Worm (Caenorhabditis elegans) whole organism, L4/young adult: ENCODE results near the gene F42H10.3.

Experiments used
- W03F9.2 ChIP-seq: fragments of 150-350 bp; optimal IDR thresholded peaks from 2 replicates; lab custom pipeline; 2014; ENCODE audit warnings: missing biosample characterization, missing genetic modification characterization
- dao-5 ChIP-seq: sonication (generic microtip); optimal IDR thresholded peaks from 2 replicates; lab custom pipeline; 2016; ENCODE audit warnings: missing genotype, missing genetic modification characterization, moderate library complexity, missing compliant biosample characterization
- him-1 ChIP-seq: sonication (generic microtip); optimal IDR thresholded peaks from 2 replicates; lab custom pipeline; 2016; ENCODE audit warnings: missing genotype, missing genetic modification reagents, missing genetic modification characterization, missing compliant biosample characterization

F42H10.3 gene

ce11 chrIII:8512279-8512942 is 28.5 kb downstream of the F42H10.3 start:
- TF ChIP-seq W03F9.2 (tag; lab: Kevin White, UChicago) (no peak), dao-5 (tag; lab: Kevin White, UChicago) (no peak), him-1 (no peak)

DNA sequence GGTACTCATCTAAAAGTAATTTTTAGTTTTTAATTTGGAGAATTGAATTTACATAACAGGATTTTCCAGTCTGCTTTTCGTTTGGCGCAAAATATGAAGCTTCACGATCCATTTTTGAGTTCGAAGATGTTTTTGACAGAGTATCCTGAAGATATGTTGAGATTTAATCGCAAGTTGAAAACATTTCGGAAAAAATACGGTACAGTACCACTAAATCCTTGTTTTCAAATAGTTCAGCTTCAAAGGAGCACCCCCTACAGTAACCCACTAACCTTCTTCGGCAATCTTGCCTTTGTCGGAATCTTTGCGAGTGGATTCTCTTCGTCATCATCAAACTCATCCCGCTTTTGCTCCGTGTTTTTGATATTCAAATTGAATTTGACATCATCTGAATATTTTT is 35.0 kb downstream of the F42H10.3 start:
- TF ChIP-seq W03F9.2 (tag; lab: Kevin White, UChicago) (no peak), dao-5 (tag; lab: Kevin White, UChicago) (no peak), him-1 (no peak)

ce11 chrIII:8519886-8520285 is 35.9 kb downstream of the F42H10.3 start, which contains the start of gene ZC21.8:
Gene ZC21.8 (minus strand): TSS chrIII:8519986.
- TF ChIP-seq dao-5 (tag; lab: Kevin White, UChicago) (no peak), W03F9.2 (tag; lab: Kevin White, UChicago) (no peak), him-1 (no peak)

DNA sequence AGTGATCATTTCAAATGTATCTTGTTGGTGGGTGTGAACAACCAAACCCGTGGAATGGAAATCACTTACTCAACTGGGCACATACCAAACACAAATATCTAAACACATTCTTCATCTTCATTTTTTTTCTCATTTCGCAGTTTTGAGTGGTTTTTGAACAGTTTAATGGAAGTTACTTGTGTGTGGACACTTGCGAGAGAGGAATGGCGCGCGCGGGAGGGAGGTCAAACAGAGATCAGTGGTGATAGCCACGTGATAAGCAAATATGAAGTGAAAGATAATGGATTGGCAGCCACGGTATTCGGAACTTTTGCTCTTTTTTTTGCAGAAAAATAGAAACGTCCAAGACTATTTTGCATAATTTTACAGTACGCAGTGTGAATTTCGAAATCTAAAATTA is 36.6 kb downstream of the F42H10.3 start:
- TF ChIP-seq W03F9.2 (tag; lab: Kevin White, UChicago) (no peak), him-1 (no peak), dao-5 (tag; lab: Kevin White, UChicago) (no peak)

DNA sequence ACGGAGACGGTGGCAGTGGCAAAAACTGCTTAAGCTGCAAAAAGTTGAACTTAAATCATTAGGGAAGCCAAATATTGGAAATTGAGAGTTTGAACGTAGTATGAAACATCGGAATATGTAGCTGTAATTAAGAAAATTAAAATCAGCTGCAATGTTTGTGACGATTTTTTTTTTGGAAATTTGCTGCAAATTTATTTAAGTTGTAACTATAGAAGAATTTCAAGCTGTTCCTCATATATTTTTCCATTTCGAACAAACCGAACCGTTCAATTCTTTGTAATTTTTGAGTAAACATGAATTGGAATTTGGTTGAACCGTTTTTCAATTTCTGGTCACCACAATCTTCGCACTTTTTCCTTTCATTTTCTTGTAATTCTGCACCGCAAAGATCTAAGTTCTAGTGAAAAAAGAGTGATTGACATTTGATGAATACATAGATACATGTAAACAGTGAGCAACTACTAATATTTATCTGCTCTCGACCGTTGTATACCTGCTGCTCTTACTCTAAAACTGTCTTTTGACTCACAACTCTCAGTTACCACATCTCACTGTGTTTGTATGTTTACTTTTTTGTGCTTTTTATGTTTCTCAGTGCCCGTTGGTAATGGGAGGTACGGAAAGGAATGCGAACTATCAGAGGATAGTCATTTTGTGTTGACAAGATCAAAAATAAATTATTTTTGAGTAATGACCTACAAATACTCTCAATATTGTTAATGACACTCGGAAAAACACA is 37.9 kb downstream of the F42H10.3 start:
- TF ChIP-seq him-1: no peak
- TF ChIP-seq dao-5 (tag; lab: Kevin White, UChicago): no peak
- TF ChIP-seq W03F9.2 (tag; lab: Kevin White, UChicago): no peak

DNA sequence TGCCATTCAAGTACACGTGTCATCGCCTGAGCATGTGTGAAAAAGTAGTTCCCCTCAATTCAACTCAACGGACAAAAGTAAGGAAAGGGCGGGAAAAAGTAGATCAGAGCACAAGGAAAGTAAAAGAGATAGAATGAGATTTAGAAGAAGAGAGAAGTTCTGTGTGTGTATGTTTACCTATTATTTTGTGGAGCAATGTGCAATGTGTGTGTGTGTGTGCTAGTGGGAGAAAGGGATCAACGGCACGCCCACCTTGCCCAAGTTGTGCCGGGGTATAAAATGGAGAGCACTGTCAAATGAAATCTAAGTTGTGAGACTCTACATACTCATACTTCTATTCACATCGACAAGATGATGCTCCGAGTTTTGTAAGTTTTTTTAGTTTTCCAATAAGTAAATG is 40.8 kb downstream of the F42H10.3 start, which contains the start of gene idpp-15:
TSS of gene idpp-15 (plus strand) at position 301 of the 400 bp plus-strand sequence.
- TF ChIP-seq dao-5 (tag; lab: Kevin White, UChicago): no peak
- TF ChIP-seq him-1: no peak

- TF ChIP-seq dao-5 (tag; lab: Kevin White, UChicago) (no peak), him-1 (no peak), W03F9.2 (tag; lab: Kevin White, UChicago) (no peak)
These were observed 45.0 kb downstream of the F42H10.3 start for ce11 chrIII:8529002-8529401.

- TF ChIP-seq dao-5 (tag; lab: Kevin White, UChicago) (no peak), W03F9.2 (tag; lab: Kevin White, UChicago) (no peak), him-1 (no peak)
These were observed 45.8 kb downstream of the F42H10.3 start, which contains the start of gene ZC21.10 for ce11 chrIII:8529772-8530171. Gene ZC21.10 (plus strand): TSS chrIII:8530072.

DNA sequence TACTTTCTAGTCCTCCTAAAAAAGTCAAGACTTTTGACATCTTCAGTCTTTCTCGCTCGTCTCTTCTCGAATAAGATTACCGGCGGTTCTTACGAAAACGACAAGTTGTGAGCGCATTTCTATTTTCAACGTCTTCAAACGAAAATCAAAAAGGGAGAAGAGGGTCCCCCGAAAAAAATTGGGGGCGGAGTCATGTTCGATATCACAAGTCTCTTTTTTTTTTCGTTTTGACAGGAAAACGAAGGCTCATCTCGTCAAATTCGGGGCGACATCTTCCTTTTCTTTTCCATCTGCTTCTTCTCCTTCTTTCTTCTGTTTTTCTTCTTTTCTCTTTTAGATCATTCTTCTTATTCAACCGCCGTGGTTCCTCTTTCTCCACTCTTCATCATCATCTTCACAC is 49.9 kb downstream of the F42H10.3 start:
- TF ChIP-seq dao-5 (tag; lab: Kevin White, UChicago): no peak
- TF ChIP-seq him-1: no peak

- no peak for TF ChIP-seq W03F9.2 (tag; lab: Kevin White, UChicago)
- no peak for TF ChIP-seq dao-5 (tag; lab: Kevin White, UChicago)
- TF ChIP-seq him-1: no peak
These were observed 50.8 kb downstream of the F42H10.3 start, which contains the start of gene trp-1 for ce11 chrIII:8534647-8535181. Gene trp-1 (plus strand): TSS chrIII:8535131.

- TF ChIP-seq him-1 (no peak), dao-5 (tag; lab: Kevin White, UChicago) (no peak), W03F9.2 (tag; lab: Kevin White, UChicago) (no peak)
These were observed 51.5 kb downstream of the F42H10.3 start for ce11 chrIII:8535445-8535844.
